Fruit fly (Drosophila melanogaster) whole organism: Measurements from ENCODE around the gene CG3288.

Experiments used
- CG8478 ChIP-seq: fragments of >200 bp; optimal IDR thresholded peaks from 2 replicates; lab custom pipeline; 2018; ENCODE audit warnings: inconsistent platforms
- Dll ChIP-seq: fragments of >200 bp; optimal IDR thresholded peaks from 2 replicates; lab custom pipeline; 2017
- EcR ChIP-seq, 2 experiments: fragments of >200 bp; optimal IDR thresholded peaks; 2 replicates each; lab custom pipeline; 2017; ENCODE audit warnings: missing biosample characterization in 2 of 2, missing genetic modification characterization in 2 of 2, missing genetic modification reagents in 2 of 2
- pan ChIP-seq: fragments of >200 bp; optimal IDR thresholded peaks from 2 replicates; lab custom pipeline; 2017
- psq ChIP-seq: fragments of >200 bp; optimal IDR thresholded peaks from 2 replicates; lab custom pipeline; 2017
- usp ChIP-seq: fragments of >200 bp; optimal IDR thresholded peaks from 2 replicates; lab custom pipeline; 2017; ENCODE audit warnings: missing biosample characterization, missing genetic modification characterization, mixed read lengths

The CG3288 gene

dm6 chr3L:20868995-20869394 lies 33.0 kb downstream of the CG3288 start:
- no peak for TF ChIP-seq usp (GFP tag; lab: Kevin White, UChicago)
- TF ChIP-seq CG8478 (lab: Kevin White, UChicago) = no peak
- TF ChIP-seq pan (lab: Kevin White, UChicago) = no peak
- TF ChIP-seq psq (lab: Kevin White, UChicago) = no peak
- no peak for TF ChIP-seq Dll
- TF ChIP-seq EcR (GFP tag; optimal IDR thresholded peaks at IDR 0.05; lab: Kevin White, UChicago) = no peak

- TF ChIP-seq usp (GFP tag; lab: Kevin White, UChicago) (no peak), Dll (no peak), EcR (GFP tag; optimal IDR thresholded peaks at IDR 0.05; lab: Kevin White, UChicago) (no peak), pan (lab: Kevin White, UChicago) (no peak), CG8478 (lab: Kevin White, UChicago) (no peak), psq (lab: Kevin White, UChicago) (no peak)
Observed at dm6 chr3L:20883969-20884368, 48.0 kb downstream of the CG3288 start.

- TF ChIP-seq CG8478 (lab: Kevin White, UChicago) (no peak), usp (GFP tag; lab: Kevin White, UChicago) (no peak), pan (lab: Kevin White, UChicago) (no peak), EcR (GFP tag; optimal IDR thresholded peaks at IDR 0.05; lab: Kevin White, UChicago) (no peak), psq (lab: Kevin White, UChicago) (no peak), Dll (no peak)
Observed at dm6 chr3L:20885172-20885571, 49.2 kb downstream of the CG3288 start, which contains the start of gene CG32432. Gene CG32432 (minus strand): TSS chr3L:20885188.
